Fruit fly (Drosophila melanogaster) whole organism: ENCODE data around the gene CG10317.

Source experiments
- CG8478 ChIP-seq: fragments of >200 bp; optimal IDR thresholded peaks from 2 replicates; lab custom pipeline; 2018; ENCODE audit warnings: inconsistent platforms
- Dll ChIP-seq: fragments of >200 bp; optimal IDR thresholded peaks from 2 replicates; lab custom pipeline; 2017
- EcR ChIP-seq, 2 experiments: fragments of >200 bp; optimal IDR thresholded peaks; 2 replicates each; lab custom pipeline; 2017; ENCODE audit warnings: missing biosample characterization in 2 of 2, missing genetic modification characterization in 2 of 2, missing genetic modification reagents in 2 of 2
- pan ChIP-seq: fragments of >200 bp; optimal IDR thresholded peaks from 2 replicates; lab custom pipeline; 2017
- psq ChIP-seq: fragments of >200 bp; optimal IDR thresholded peaks from 2 replicates; lab custom pipeline; 2017
- usp ChIP-seq: fragments of >200 bp; optimal IDR thresholded peaks from 2 replicates; lab custom pipeline; 2017; ENCODE audit warnings: missing biosample characterization, missing genetic modification characterization, mixed read lengths

CG10317 gene

dm6 chr3R:16370433-16370832, at the start of gene CG10317:
Gene CG10317 (minus strand): TSS chr3R:16370533.
- TF ChIP-seq Dll (no peak), EcR (GFP tag; optimal IDR thresholded peaks at IDR 0.05; lab: Kevin White, UChicago) (no peak), pan (lab: Kevin White, UChicago) (no peak), CG8478 (lab: Kevin White, UChicago) (no peak), psq (lab: Kevin White, UChicago) (no peak), usp (GFP tag; lab: Kevin White, UChicago) (no peak)

dm6 chr3R:16416508-16416907, 46.2 kb upstream of the CG10317 start:
- TF ChIP-seq psq (lab: Kevin White, UChicago): no peak
- TF ChIP-seq pan (lab: Kevin White, UChicago): no peak
- no peak for TF ChIP-seq CG8478 (lab: Kevin White, UChicago)
- no peak for TF ChIP-seq Dll
- TF ChIP-seq usp (GFP tag; lab: Kevin White, UChicago): no peak
- TF ChIP-seq EcR (GFP tag; optimal IDR thresholded peaks at IDR 0.05; lab: Kevin White, UChicago): no peak

- no peak for TF ChIP-seq Dll
- TF ChIP-seq pan (lab: Kevin White, UChicago): no peak
- no peak for TF ChIP-seq usp (GFP tag; lab: Kevin White, UChicago)
- TF ChIP-seq EcR (GFP tag; optimal IDR thresholded peaks at IDR 0.05; lab: Kevin White, UChicago): no peak
These were observed 43.4 kb upstream of the CG10317 start for dm6 chr3R:16413734-16414133.

dm6 chr3R:16410706-16411105, 40.4 kb upstream of the CG10317 start:
- TF ChIP-seq EcR (GFP tag; optimal IDR thresholded peaks at IDR 0.05; lab: Kevin White, UChicago): no peak
- TF ChIP-seq Dll: no peak
- no peak for TF ChIP-seq usp (GFP tag; lab: Kevin White, UChicago)
- no peak for TF ChIP-seq psq (lab: Kevin White, UChicago)
- TF ChIP-seq CG8478 (lab: Kevin White, UChicago): no peak
- TF ChIP-seq pan (lab: Kevin White, UChicago): no peak

- no peak for TF ChIP-seq Dll
- no peak for TF ChIP-seq pan (lab: Kevin White, UChicago)
- TF ChIP-seq psq (lab: Kevin White, UChicago): no peak
- no peak for TF ChIP-seq CG8478 (lab: Kevin White, UChicago)
- no peak for TF ChIP-seq usp (GFP tag; lab: Kevin White, UChicago)
- no peak for TF ChIP-seq EcR (GFP tag; optimal IDR thresholded peaks at IDR 0.05; lab: Kevin White, UChicago)
These were observed 38.1 kb upstream of the CG10317 start for dm6 chr3R:16408434-16408833.

dm6 chr3R:16406618-16407017, 36.3 kb upstream of the CG10317 start:
- TF ChIP-seq usp (GFP tag; lab: Kevin White, UChicago) (no peak), CG8478 (lab: Kevin White, UChicago) (no peak), psq (lab: Kevin White, UChicago) (no peak), EcR (GFP tag; optimal IDR thresholded peaks at IDR 0.05; lab: Kevin White, UChicago) (no peak), pan (lab: Kevin White, UChicago) (no peak), Dll (no peak)

- TF ChIP-seq Dll (no peak), psq (lab: Kevin White, UChicago) (no peak), pan (lab: Kevin White, UChicago) (no peak), CG8478 (lab: Kevin White, UChicago) (peak; percentile 57), usp (GFP tag; lab: Kevin White, UChicago) (no peak), EcR (GFP tag; optimal IDR thresholded peaks at IDR 0.05; lab: Kevin White, UChicago) (no peak)
These were observed 33.4 kb upstream of the CG10317 start for dm6 chr3R:16403734-16404057.

- TF ChIP-seq psq (lab: Kevin White, UChicago): no peak
- no peak for TF ChIP-seq Dll
- TF ChIP-seq CG8478 (lab: Kevin White, UChicago): peak; percentile 66
These were observed 32.8 kb upstream of the CG10317 start, which contains the start of gene ss for dm6 chr3R:16403023-16403733. Gene ss (minus strand): TSS chr3R:16403690.

dm6 chr3R:16396565-16396964, 26.2 kb upstream of the CG10317 start:
- no peak for TF ChIP-seq Dll
- TF ChIP-seq usp (GFP tag; lab: Kevin White, UChicago): no peak
- no peak for TF ChIP-seq CG8478 (lab: Kevin White, UChicago)
- no peak for TF ChIP-seq pan (lab: Kevin White, UChicago)
- no peak for TF ChIP-seq EcR (GFP tag; optimal IDR thresholded peaks at IDR 0.05; lab: Kevin White, UChicago)
- TF ChIP-seq psq (lab: Kevin White, UChicago): no peak

dm6 chr3R:16395448-16395847, 25.1 kb upstream of the CG10317 start:
- TF ChIP-seq EcR (GFP tag; optimal IDR thresholded peaks at IDR 0.05; lab: Kevin White, UChicago) (no peak), psq (lab: Kevin White, UChicago) (no peak), Dll (no peak), pan (lab: Kevin White, UChicago) (no peak), CG8478 (lab: Kevin White, UChicago) (no peak), usp (GFP tag; lab: Kevin White, UChicago) (no peak)

dm6 chr3R:16394531-16394930, 24.2 kb upstream of the CG10317 start:
- no peak for TF ChIP-seq Dll
- TF ChIP-seq CG8478 (lab: Kevin White, UChicago): no peak
- TF ChIP-seq EcR (GFP tag; optimal IDR thresholded peaks at IDR 0.05; lab: Kevin White, UChicago): no peak
- TF ChIP-seq usp (GFP tag; lab: Kevin White, UChicago): no peak
- no peak for TF ChIP-seq pan (lab: Kevin White, UChicago)
- TF ChIP-seq psq (lab: Kevin White, UChicago): no peak

- no peak for TF ChIP-seq psq (lab: Kevin White, UChicago)
- TF ChIP-seq pan (lab: Kevin White, UChicago): no peak
- TF ChIP-seq EcR (GFP tag; optimal IDR thresholded peaks at IDR 0.05; lab: Kevin White, UChicago): no peak
- TF ChIP-seq Dll: no peak
- TF ChIP-seq usp (GFP tag; lab: Kevin White, UChicago): no peak
- TF ChIP-seq CG8478 (lab: Kevin White, UChicago): no peak
These were observed 18.8 kb upstream of the CG10317 start for dm6 chr3R:16389117-16389516.
